Fruit fly (Drosophila melanogaster): ENCODE data around the gene Xport-A.

The Xport-A gene

dm6 chr3R:19908863-19909343 lies 6.3 kb downstream of the Xport-A start (continued):
- TF ChIP-seq CG9797 (GFP tag; optimal IDR thresholded peaks at IDR 0.05) = no peak
- TF ChIP-seq pb (GFP tag; optimal IDR thresholded peaks at IDR 0.05) = peak; percentile 70
- TF ChIP-seq Taf1 (GFP tag; IDR thresholded peaks at IDR 0.05) = peak; percentile 59
- peak; percentile 68; the same call in 1 of the 2 replicates for TF ChIP-seq CG1024 (GFP tag; IDR thresholded peaks at IDR 0.05)
- peak; percentile 82 for TF ChIP-seq ttk (GFP tag; IDR thresholded peaks at IDR 0.05)
- TF ChIP-seq CG8765 (GFP tag; IDR thresholded peaks at IDR 0.05) = peak; percentile 57; the same call in 1 of the 2 replicates
- TF ChIP-seq Sin3A (optimal IDR thresholded peaks at IDR 0.05) = no peak
- TF ChIP-seq CG4328 (GFP tag; optimal IDR thresholded peaks at IDR 0.05) = peak; percentile 3
- TF ChIP-seq Hr51 (GFP tag; optimal IDR thresholded peaks at IDR 0.05) = peak; percentile 70 to 87
- no peak for TF ChIP-seq bigmax (GFP tag; optimal IDR thresholded peaks at IDR 0.05)
- TF ChIP-seq wdn (GFP tag; IDR thresholded peaks at IDR 0.05) = peak; percentile 77
- TF ChIP-seq fu2 (GFP tag; optimal IDR thresholded peaks at IDR 0.05) = peak; percentile 64
- TF ChIP-seq CG13287 (GFP tag; IDR thresholded peaks at IDR 0.05; ENCODE audit: partially characterized antibody) = peak; percentile 28; the same call in 1 of the 2 replicates
- TF ChIP-seq inv (GFP tag; IDR thresholded peaks at IDR 0.05; ENCODE audit: partially characterized antibody) = no peak
- TF ChIP-seq Lhr (GFP tag; optimal IDR thresholded peaks at IDR 0.05) = no peak
- no peak for TF ChIP-seq CG10431 (GFP tag; optimal IDR thresholded peaks at IDR 0.05)
- TF ChIP-seq CG11456 (GFP tag; IDR thresholded peaks at IDR 0.05) = peak; percentile 87
- peak; percentile 43 for TF ChIP-seq CG17802 (tag; optimal IDR thresholded peaks at IDR 0.05)
- TF ChIP-seq Bteb2 (GFP tag; optimal IDR thresholded peaks at IDR 0.05) = peak; percentile 76
- peak; percentile 61 for TF ChIP-seq CG12236 (GFP tag; optimal IDR thresholded peaks at IDR 0.05)
- TF ChIP-seq MTF-1 (GFP tag; optimal IDR thresholded peaks at IDR 0.05; ENCODE audit: borderline replicate concordance) = peak; percentile 71
- peak; percentile 86 for TF ChIP-seq Aef1 (GFP tag; IDR thresholded peaks at IDR 0.05)
- peak; percentile 56 for TF ChIP-seq run (tag; optimal IDR thresholded peaks at IDR 0.05)
- no peak for TF ChIP-seq hb (GFP tag; IDR thresholded peaks at IDR 0.05; ENCODE audit: partially characterized antibody)
- TF ChIP-seq Camta (GFP tag; optimal IDR thresholded peaks at IDR 0.05) = peak; percentile 62
- peak; percentile 68 for TF ChIP-seq CG4854 (GFP tag; optimal IDR thresholded peaks at IDR 0.05)
- peak; percentile 36 for TF ChIP-seq Spps (tag; optimal IDR thresholded peaks at IDR 0.05)
- TF ChIP-seq pho (GFP tag; optimal IDR thresholded peaks at IDR 0.05) = peak; percentile 73
- peak; percentile 90 for TF ChIP-seq Ada2b (GFP tag; IDR thresholded peaks at IDR 0.05)
- TF ChIP-seq CG16863 (GFP tag; optimal IDR thresholded peaks at IDR 0.05) = peak; percentile 80
- TF ChIP-seq exex (tag; optimal IDR thresholded peaks at IDR 0.05) = peak; percentile 87
- peak; percentile 83 for TF ChIP-seq CG10209 (GFP tag; optimal IDR thresholded peaks at IDR 0.05)
- TF ChIP-seq CG4617 (GFP tag; optimal IDR thresholded peaks at IDR 0.05; ENCODE audit: borderline replicate concordance) = peak; percentile 55
- TF ChIP-seq CG18599 (GFP tag; optimal IDR thresholded peaks at IDR 0.05) = peak; percentile 88
- no peak for TF ChIP-seq TFAM (GFP tag; optimal IDR thresholded peaks at IDR 0.05)
- peak; percentile 70 for TF ChIP-seq D19A (tag; optimal IDR thresholded peaks at IDR 0.05)
- TF ChIP-seq ssp (GFP tag; IDR thresholded peaks at IDR 0.05) = peak; percentile 49
- peak; percentile 40 for TF ChIP-seq CG2202 (tag; optimal IDR thresholded peaks at IDR 0.05)
- TF ChIP-seq CG13894 (tag; optimal IDR thresholded peaks at IDR 0.05) = peak; percentile 41
- TF ChIP-seq CG10274 (GFP tag; optimal IDR thresholded peaks at IDR 0.05) = peak; percentile 9
- peak; percentile 38 for TF ChIP-seq Nf-YB (GFP tag; optimal IDR thresholded peaks at IDR 0.05)
- peak; percentile 78 for TF ChIP-seq Optix (GFP tag; IDR thresholded peaks at IDR 0.05)
- peak; percentile 37 for TF ChIP-seq CG7987 (GFP tag; optimal IDR thresholded peaks at IDR 0.05)
- peak; percentile 78 for TF ChIP-seq HHEX (GFP tag; optimal IDR thresholded peaks at IDR 0.05)
- peak; percentile 78 for TF ChIP-seq shn (GFP tag; optimal IDR thresholded peaks at IDR 0.05)
- no peak for TF ChIP-seq sima (GFP tag; optimal IDR thresholded peaks at IDR 0.05)
- no peak for TF ChIP-seq Sry-β (GFP tag; optimal IDR thresholded peaks at IDR 0.05)
- TF ChIP-seq CG17385 (GFP tag; optimal IDR thresholded peaks at IDR 0.05) = peak; percentile 79
- no peak for TF ChIP-seq ash1 (GFP tag; optimal IDR thresholded peaks at IDR 0.05)
- TF ChIP-seq CG7556 (GFP tag; optimal IDR thresholded peaks at IDR 0.05) = peak; percentile 84

Measured in whole organism, embryonic.